Worm (Caenorhabditis elegans): ENCODE measurements around the gene tofu-1.

- TF ChIP-seq lin-13 (GFP tag; optimal IDR thresholded peaks at IDR 0.05): no peak
- TF ChIP-seq nhr-77 (tag; optimal IDR thresholded peaks at IDR 0.05): no peak
- TF ChIP-seq unc-62 (GFP tag; optimal IDR thresholded peaks at IDR 0.05): no peak
- TF ChIP-seq ztf-11 (tag; optimal IDR thresholded peaks at IDR 0.05): no peak
- TF ChIP-seq aly-2 (tag; optimal IDR thresholded peaks at IDR 0.05): no peak
- TF ChIP-seq ZK546.5 (tag; optimal IDR thresholded peaks at IDR 0.05): no peak
- no peak for TF ChIP-seq peb-1 (tag; optimal IDR thresholded peaks at IDR 0.05)
- TF ChIP-seq nhr-12 (tag; optimal IDR thresholded peaks at IDR 0.05): no peak
- no peak for TF ChIP-seq nhr-6 (tag; optimal IDR thresholded peaks at IDR 0.05)
- no peak for TF ChIP-seq snpc-4 (tag; optimal IDR thresholded peaks at IDR 0.05)
- TF ChIP-seq skn-1 (tag; optimal IDR thresholded peaks at IDR 0.05): no peak
- TF ChIP-seq ceh-82 (tag; optimal IDR thresholded peaks at IDR 0.05): no peak
- peak; percentile 23 for TF ChIP-seq zag-1 (tag; optimal IDR thresholded peaks at IDR 0.05)
- no peak for TF ChIP-seq lin-11 (tag; optimal IDR thresholded peaks at IDR 0.05)
These were observed 6.7 kb upstream of the tofu-1 start for ce11 chrV:9974264-9974663.
